Worm (Caenorhabditis elegans): ENCODE data around the gene mup-2.

Gene mup-2

ce11 chrX:6369717-6370116 is 40.3 kb downstream of the mup-2 start, which contains the start of gene C03B1.2:
C03B1.2 (plus strand) TSS chrX:6370017.
- TF ChIP-seq K02D7.2 (tag; optimal IDR thresholded peaks at IDR 0.05) (no peak), gmeb-2 (tag; optimal IDR thresholded peaks at IDR 0.05) (no peak), elt-2 (tag; optimal IDR thresholded peaks at IDR 0.05) (no peak), dve-1 (tag; optimal IDR thresholded peaks at IDR 0.05) (no peak), pha-2 (tag; optimal IDR thresholded peaks at IDR 0.05) (no peak), pax-1 (tag; optimal IDR thresholded peaks at IDR 0.05) (no peak), tbx-2 (tag; optimal IDR thresholded peaks at IDR 0.05) (no peak), pha-4 (tag; optimal IDR thresholded peaks at IDR 0.05) (no peak), hlh-8 (tag; optimal IDR thresholded peaks at IDR 0.05) (no peak), sox-4 (tag; optimal IDR thresholded peaks at IDR 0.05) (no peak), tbx-7 (tag; optimal IDR thresholded peaks at IDR 0.05) (no peak)

ce11 chrX:6365715-6366114 is 44.3 kb downstream of the mup-2 start, which contains the start of gene C03B1.3:
C03B1.3 (plus strand) TSS chrX:6366015.
- TF ChIP-seq tbx-7 (tag; optimal IDR thresholded peaks at IDR 0.05) (no peak), elt-2 (tag; optimal IDR thresholded peaks at IDR 0.05) (no peak), ttx-3 (tag; optimal IDR thresholded peaks at IDR 0.05) (no peak), pros-1 (tag; optimal IDR thresholded peaks at IDR 0.05) (no peak), hlh-6 (tag; optimal IDR thresholded peaks at IDR 0.05) (no peak), ceh-30 (tag; optimal IDR thresholded peaks at IDR 0.05) (no peak), dve-1 (tag; optimal IDR thresholded peaks at IDR 0.05) (no peak), nfya-1 (tag; optimal IDR thresholded peaks at IDR 0.05) (no peak), unc-55 (GFP tag; optimal IDR thresholded peaks at IDR 0.05) (no peak)

- TF ChIP-seq ceh-45 (GFP tag; IDR thresholded peaks at IDR 0.05), result no peak
- no peak for TF ChIP-seq lim-6 (tag; optimal IDR thresholded peaks at IDR 0.05)
- TF ChIP-seq hlh-15 (tag; optimal IDR thresholded peaks at IDR 0.05), result no peak
- no peak for TF ChIP-seq rnt-1 (tag; optimal IDR thresholded peaks at IDR 0.05)
- TF ChIP-seq fkh-6 (tag; optimal IDR thresholded peaks at IDR 0.05), result no peak
- no peak for TF ChIP-seq ceh-48 (tag; optimal IDR thresholded peaks at IDR 0.05)
- TF ChIP-seq ceh-34 (tag; optimal IDR thresholded peaks at IDR 0.05), result no peak
- TF ChIP-seq che-1 (tag; optimal IDR thresholded peaks at IDR 0.05), result no peak
- TF ChIP-seq hlh-13 (GFP tag; optimal IDR thresholded peaks at IDR 0.05), result no peak
- no peak for TF ChIP-seq sox-2 (GFP tag; IDR thresholded peaks at IDR 0.05)
- no peak for TF ChIP-seq ceh-6 (GFP tag; optimal IDR thresholded peaks at IDR 0.05)
- no peak for TF ChIP-seq pha-2 (tag; optimal IDR thresholded peaks at IDR 0.05)
- no peak for TF ChIP-seq eyg-1 (tag; optimal IDR thresholded peaks at IDR 0.05)
- no peak for TF ChIP-seq pros-1 (tag; optimal IDR thresholded peaks at IDR 0.05)
- no peak for TF ChIP-seq mec-3 (tag; optimal IDR thresholded peaks at IDR 0.05; ENCODE audit: borderline replicate concordance)
- TF ChIP-seq C08G9.2 (tag; optimal IDR thresholded peaks at IDR 0.05), result no peak
- no peak for TF ChIP-seq nfya-1 (tag; optimal IDR thresholded peaks at IDR 0.05)
- no peak for TF ChIP-seq fkh-10 (GFP tag; optimal IDR thresholded peaks at IDR 0.05)
- no peak for TF ChIP-seq ceh-2 (tag; optimal IDR thresholded peaks at IDR 0.05)
These were observed 45.8 kb downstream of the mup-2 start, which contains the start of gene C03B1.4 for ce11 chrX:6364196-6364595. C03B1.4 (plus strand) TSS chrX:6364496.

ce11 chrX:6360658-6361057 is 49.4 kb downstream of the mup-2 start, which contains the start of gene C03B1.14:
C03B1.14 (minus strand) TSS chrX:6360758.
- TF ChIP-seq unc-86 (tag; optimal IDR thresholded peaks at IDR 0.05), result no peak
- no peak for TF ChIP-seq ceh-22 (tag; optimal IDR thresholded peaks at IDR 0.05)
- no peak for TF ChIP-seq zip-5 (tag; optimal IDR thresholded peaks at IDR 0.05)
- no peak for TF ChIP-seq ets-4 (tag; optimal IDR thresholded peaks at IDR 0.05)
- TF ChIP-seq hlh-8 (tag; optimal IDR thresholded peaks at IDR 0.05), result no peak
- no peak for TF ChIP-seq unc-3 (GFP tag; conservative IDR thresholded peaks at IDR 0.05)
- TF ChIP-seq unc-3 (tag; optimal IDR thresholded peaks at IDR 0.05), result no peak
- no peak for TF ChIP-seq pag-3 (tag; optimal IDR thresholded peaks at IDR 0.05; ENCODE audit: borderline replicate concordance)
- TF ChIP-seq ceh-9 (tag; optimal IDR thresholded peaks at IDR 0.05), result no peak
- no peak for TF ChIP-seq T23F11.4 (GFP tag; optimal IDR thresholded peaks at IDR 0.05)
- TF ChIP-seq pqm-1 (tag; optimal IDR thresholded peaks at IDR 0.05), result no peak
- no peak for TF ChIP-seq gmeb-2 (tag; optimal IDR thresholded peaks at IDR 0.05)
- TF ChIP-seq ztf-16 (tag; optimal IDR thresholded peaks at IDR 0.05), result no peak
